Worm (Caenorhabditis elegans) whole organism, early embryonic: Measurements from ENCODE around the gene srt-59.

Experiments used
- B0310.2 ChIP-seq: sonication (generic microtip); optimal IDR thresholded peaks from 2 replicates; lab custom pipeline; 2016; ENCODE audit warnings: mild to moderate bottlenecking, missing genetic modification characterization, missing compliant biosample characterization
- ama-1 ChIP-seq: fragments of 150-350 bp; optimal IDR thresholded peaks from 2 replicates; lab custom pipeline; 2014
- ceh-13 ChIP-seq: fragments of 200-800 bp; sonication (Bioruptor generic); optimal IDR thresholded peaks from 2 replicates; lab custom pipeline; 2018; ENCODE audit warnings: mild to moderate bottlenecking, missing genetic modification characterization, missing compliant biosample characterization
- ceh-36 ChIP-seq: sonication (generic microtip); optimal IDR thresholded peaks from 2 replicates; lab custom pipeline; 2016; ENCODE audit warnings: missing genetic modification characterization, inconsistent platforms, missing compliant biosample characterization
- ets-7 ChIP-seq: sonication (generic microtip); optimal IDR thresholded peaks from 2 replicates; lab custom pipeline; 2016; ENCODE audit warnings: missing genotype, missing genetic modification characterization, missing compliant biosample characterization
- flt-1 ChIP-seq: fragments of 200-800 bp; sonication (Bioruptor generic); IDR thresholded peaks from 2 replicates; pipeline ENCODE4 v1.3.6; 2022; ENCODE audit warnings: missing genetic modification characterization, missing compliant biosample characterization
- hmbx-1 ChIP-seq: sonication (generic microtip); optimal IDR thresholded peaks from 2 replicates; lab custom pipeline; 2016; ENCODE audit warnings: mild to moderate bottlenecking, missing genetic modification characterization, missing compliant biosample characterization
- hmg-4 ChIP-seq: fragments of 200-800 bp; sonication (Bioruptor generic); optimal IDR thresholded peaks from 2 replicates; lab custom pipeline; 2018; ENCODE audit warnings: mild to moderate bottlenecking, missing genetic modification characterization, missing compliant biosample characterization
- pes-1 ChIP-seq: fragments of 200-800 bp; sonication (Bioruptor generic); IDR thresholded peaks from 2 replicates; pipeline ENCODE4 v1.3.6; 2022; ENCODE audit warnings: missing genetic modification reagents, missing genetic modification characterization, missing compliant biosample characterization
- scrt-1 ChIP-seq: fragments of 200-800 bp; sonication (Bioruptor generic); IDR thresholded peaks from 2 replicates; pipeline ENCODE4 v1.3.6; 2022; ENCODE audit warnings: missing genetic modification characterization, missing compliant biosample characterization
- tbx-11 ChIP-seq: fragments of 200-800 bp; sonication (Bioruptor generic); IDR thresholded peaks from 2 replicates; pipeline ENCODE4 v1.3.6; 2022; ENCODE audit warnings: missing genetic modification characterization, missing compliant biosample characterization
- tbx-37 ChIP-seq: fragments of 200-800 bp; sonication (Bioruptor generic); conservative IDR thresholded peaks from 2 replicates; pipeline ENCODE4 v1.3.6; 2022; ENCODE audit warnings: missing genetic modification reagents, missing genetic modification characterization, missing compliant biosample characterization

- TF ChIP-seq ceh-36: no peak
- no peak for TF ChIP-seq flt-1 (GFP tag; lab: Robert Waterston, UW)
- TF ChIP-seq hmg-4 (GFP tag; lab: Kevin White, UChicago): no peak
- TF ChIP-seq ama-1 (lab: Kevin White, UChicago): no peak
- TF ChIP-seq tbx-11 (GFP tag; lab: Robert Waterston, UW): no peak
- no peak for TF ChIP-seq tbx-37 (GFP tag; lab: Robert Waterston, UW)
- no peak for TF ChIP-seq scrt-1 (GFP tag; lab: Robert Waterston, UW)
- TF ChIP-seq ets-7: no peak
- TF ChIP-seq hmbx-1 (tag; lab: Kevin White, UChicago): no peak
- TF ChIP-seq ceh-13 (GFP tag; lab: Kevin White, UChicago): no peak
- no peak for TF ChIP-seq B0310.2 (tag; lab: Kevin White, UChicago)
- no peak for TF ChIP-seq pes-1 (GFP tag; lab: Robert Waterston, UW)
Observed at ce11 chrIV:580512-580911, 21.0 kb downstream of the srt-59 start.
